Fruit fly (Drosophila melanogaster) whole organism, embryonic: ENCODE results near the gene MAGE.

Experiments
- Ada2b ChIP-seq: fragments of 200-800 bp; sonication (Bioruptor generic); IDR thresholded peaks from 2 replicates; pipeline ENCODE4 v1.3.6; 2022; ENCODE audit warnings: missing biosample characterization, missing genetic modification characterization
- Antp ChIP-seq: fragments of 200-800 bp; sonication (Bioruptor generic); optimal IDR thresholded peaks from 3 replicates; lab custom pipeline; 2016; ENCODE audit warnings: missing biosample characterization, missing genetic modification characterization
- Awh ChIP-seq: fragments of 200-800 bp; sonication (Bioruptor generic); IDR thresholded peaks from 2 replicates; pipeline ENCODE4, ENCODE4 v1.3.6; 2022; ENCODE audit warnings: missing biosample characterization, missing genetic modification characterization
- B-H1 ChIP-seq: fragments of 200-800 bp; sonication (Bioruptor generic); IDR thresholded peaks from 3 replicates; pipeline ENCODE4 v1.3.6; 2022; ENCODE audit warnings: missing biosample characterization, missing genetic modification characterization
- CG10267 ChIP-seq: fragments of 200-800 bp; sonication (Bioruptor generic); optimal IDR thresholded peaks from 2 replicates; lab custom pipeline; 2018; ENCODE audit warnings: missing biosample characterization, mild to moderate bottlenecking, missing genetic modification characterization, moderate library complexity
- CG11560 ChIP-seq: fragments of 200-800 bp; sonication (Bioruptor generic); IDR thresholded peaks from 3 replicates; pipeline ENCODE4 v1.3.6; 2022; ENCODE audit warnings: missing biosample characterization, missing genetic modification characterization
- CG12104 ChIP-seq: fragments of 200-800 bp; sonication (Bioruptor generic); optimal IDR thresholded peaks from 3 replicates; lab custom pipeline; 2016; ENCODE audit warnings: missing biosample characterization, missing genetic modification characterization
- CG14050 ChIP-seq: fragments of 200-800 bp; sonication (Bioruptor generic); IDR thresholded peaks from 3 replicates; pipeline ENCODE4 v1.3.6; 2022; ENCODE audit warnings: missing biosample characterization, missing genetic modification characterization
- CG14860 ChIP-seq: fragments of 200-800 bp; sonication (Bioruptor generic); IDR thresholded peaks from 3 replicates; pipeline ENCODE4 v1.3.6; 2022; ENCODE audit warnings: missing biosample characterization, missing genetic modification characterization; ENCODE audit not compliant: partially characterized antibody
- CG15073 ChIP-seq: fragments of 200-800 bp; sonication (Bioruptor generic); optimal IDR thresholded peaks from 2 replicates; lab custom pipeline; 2016; ENCODE audit warnings: missing biosample characterization, missing genetic modification characterization
- CG15479 ChIP-seq: fragments of 200-800 bp; sonication (Bioruptor generic); optimal IDR thresholded peaks from 3 replicates; lab custom pipeline; 2019; ENCODE audit warnings: missing biosample characterization, mild to moderate bottlenecking, missing genetic modification characterization, moderate library complexity
- CG16779 ChIP-seq: fragments of 200-800 bp; sonication (Bioruptor generic); IDR thresholded peaks from 2 replicates; pipeline ENCODE4 v1.3.6; 2022; ENCODE audit warnings: missing biosample characterization, missing genetic modification characterization
- CG16813 ChIP-seq: fragments of 200-800 bp; sonication (Bioruptor generic); IDR thresholded peaks from 3 replicates; pipeline ENCODE4 v1.3.6; 2022; ENCODE audit warnings: missing biosample characterization, missing genetic modification characterization; ENCODE audit not compliant: partially characterized antibody
- CG18262 ChIP-seq: fragments of 200-800 bp; optimal IDR thresholded peaks from 3 replicates; lab custom pipeline; 2019; ENCODE audit warnings: missing biosample characterization, mild to moderate bottlenecking, missing genetic modification characterization, moderate library complexity
- CG1832 ChIP-seq: fragments of 200-800 bp; sonication (Bioruptor generic); optimal IDR thresholded peaks from 2 replicates; lab custom pipeline; 2017; ENCODE audit warnings: missing biosample characterization, mild to moderate bottlenecking, missing genetic modification characterization, inconsistent platforms
- CG2202 ChIP-seq: fragments of 200-800 bp; sonication (Bioruptor generic); optimal IDR thresholded peaks from 2 replicates; lab custom pipeline; 2018; ENCODE audit warnings: missing biosample characterization, mild to moderate bottlenecking, missing genetic modification characterization
- CG3847 ChIP-seq: fragments of 200-800 bp; sonication (Bioruptor generic); IDR thresholded peaks from 2 replicates; pipeline ENCODE4 v1.3.6; 2022; ENCODE audit warnings: missing biosample characterization, missing genetic modification characterization
- CG4360 ChIP-seq: fragments of 200-800 bp; sonication (Bioruptor generic); IDR thresholded peaks from 2 replicates; pipeline ENCODE4 v1.3.6; 2022; ENCODE audit warnings: missing biosample characterization, missing genetic modification characterization
- CG4730 ChIP-seq: fragments of 200-800 bp; sonication (Bioruptor generic); IDR thresholded peaks from 2 replicates; pipeline ENCODE4 v1.3.6; 2022; ENCODE audit warnings: missing biosample characterization, missing genetic modification characterization
- CG7271 ChIP-seq: fragments of 200-800 bp; sonication (Bioruptor generic); optimal IDR thresholded peaks from 2 replicates; lab custom pipeline; 2018; ENCODE audit warnings: missing biosample characterization, mild to moderate bottlenecking, missing genetic modification characterization, moderate library complexity
- CG7372 ChIP-seq: fragments of 200-800 bp; sonication (Bioruptor generic); IDR thresholded peaks from 2 replicates; pipeline ENCODE4 v1.3.6; 2022; ENCODE audit warnings: missing biosample characterization, missing genetic modification characterization
- CG8089 ChIP-seq: fragments of 200-800 bp; sonication (Bioruptor generic); optimal IDR thresholded peaks from 3 replicates; lab custom pipeline; 2016; ENCODE audit warnings: missing biosample characterization, missing genetic modification characterization
- CG8765 ChIP-seq: fragments of 200-800 bp; sonication (Bioruptor generic); IDR thresholded peaks from 2 replicates; pipeline ENCODE4 v1.3.6; 2022; ENCODE audit warnings: missing biosample characterization, missing genetic modification characterization
- CG8924 ChIP-seq: fragments of 200-800 bp; optimal IDR thresholded peaks from 3 replicates; lab custom pipeline; 2019; ENCODE audit warnings: missing biosample characterization, mild to moderate bottlenecking, missing genetic modification characterization, moderate library complexity
- D ChIP-seq, 2 experiments: fragments of 200-800 bp in 1 of 2; fragments of >200 bp in 1 of 2; sonication (Bioruptor generic) in 1 of 2; optimal IDR thresholded peaks; 2 replicates in 1 of 2; 3 replicates in 1 of 2; lab custom pipeline; 2017; ENCODE audit warnings: mild to moderate bottlenecking in 1 of 2, missing biosample characterization in 1 of 2, missing genetic modification characterization in 1 of 2, missing genetic modification reagents in 1 of 2
- Eip74EF ChIP-seq, 2 experiments: fragments of 200-800 bp in 1 of 2; fragments of >200 bp in 1 of 2; sonication (Bioruptor generic) in 1 of 2; optimal IDR thresholded peaks; 2 replicates each; lab custom pipeline; 2017 to 2019; ENCODE audit warnings: missing biosample characterization in 2 of 2, missing genetic modification characterization in 2 of 2, mild to moderate bottlenecking in 1 of 2, moderate library complexity in 1 of 2
- Hr39 ChIP-seq: fragments of >200 bp; optimal IDR thresholded peaks from 2 replicates; lab custom pipeline; 2017
- Max ChIP-seq: fragments of 200-800 bp; sonication (Bioruptor generic); optimal IDR thresholded peaks from 2 replicates; lab custom pipeline; 2016; ENCODE audit warnings: missing biosample characterization, mild to moderate bottlenecking, missing genetic modification characterization
- Opbp ChIP-seq: fragments of 200-800 bp; sonication (Bioruptor generic); IDR thresholded peaks from 3 replicates; pipeline ENCODE4 v1.3.6; 2022; ENCODE audit warnings: missing biosample characterization, missing genetic modification characterization; ENCODE audit not compliant: partially characterized antibody
- PHDP ChIP-seq: fragments of 200-800 bp; sonication (Bioruptor generic); optimal IDR thresholded peaks from 3 replicates; lab custom pipeline; 2018; ENCODE audit warnings: missing biosample characterization, mild to moderate bottlenecking, missing genetic modification characterization, moderate library complexity
- Xbp1 ChIP-seq: fragments of 200-800 bp; sonication (Bioruptor generic); optimal IDR thresholded peaks from 3 replicates; lab custom pipeline; 2016; ENCODE audit warnings: missing biosample characterization, mild to moderate bottlenecking, missing genetic modification characterization
- ab ChIP-seq: fragments of 200-800 bp; sonication (Bioruptor generic); optimal IDR thresholded peaks from 2 replicates; lab custom pipeline; 2016; ENCODE audit warnings: missing biosample characterization, missing genetic modification characterization
- ase ChIP-seq: fragments of 200-800 bp; sonication (Bioruptor generic); IDR thresholded peaks from 3 replicates; pipeline ENCODE4 v1.3.6; 2022; ENCODE audit warnings: missing biosample characterization, missing genetic modification characterization
- bab2 ChIP-seq: fragments of 200-800 bp; sonication (Bioruptor generic); optimal IDR thresholded peaks from 2 replicates; lab custom pipeline; 2016; ENCODE audit warnings: missing biosample characterization, missing genetic modification characterization
- br ChIP-seq: fragments of >200 bp; optimal IDR thresholded peaks from 2 replicates; lab custom pipeline; 2017
- cad ChIP-seq: fragments of >200 bp; optimal IDR thresholded peaks from 2 replicates; lab custom pipeline; 2017; ENCODE audit warnings: missing biosample characterization, missing genetic modification characterization
- cg ChIP-seq: fragments of 200-800 bp; sonication (Bioruptor generic); optimal IDR thresholded peaks from 3 replicates; lab custom pipeline; 2019; ENCODE audit warnings: missing biosample characterization, mild to moderate bottlenecking, missing genetic modification characterization, moderate library complexity
- chinmo ChIP-seq: fragments of 200-800 bp; sonication (Bioruptor generic); IDR thresholded peaks from 4 replicates; pipeline ENCODE4 v1.3.6; 2022; ENCODE audit warnings: missing biosample characterization, missing genetic modification characterization; ENCODE audit not compliant: partially characterized antibody
- cwo ChIP-seq: fragments of 200-800 bp; sonication (Bioruptor generic); optimal IDR thresholded peaks from 3 replicates; lab custom pipeline; 2017; ENCODE audit warnings: missing biosample characterization, missing genetic modification characterization, mild to moderate bottlenecking, moderate library complexity, missing genetic modification reagents
- gcm ChIP-seq: fragments of 200-800 bp; sonication (Bioruptor generic); optimal IDR thresholded peaks from 2 replicates; lab custom pipeline; 2019; ENCODE audit warnings: missing biosample characterization, mild to moderate bottlenecking, missing genetic modification characterization, moderate library complexity
- jigr1 ChIP-seq: fragments of 200-800 bp; sonication (Bioruptor generic); IDR thresholded peaks from 3 replicates; pipeline ENCODE4 v1.3.6; 2022; ENCODE audit warnings: missing biosample characterization, missing genetic modification characterization
- nerfin-1 ChIP-seq: fragments of 200-800 bp; sonication (Bioruptor generic); optimal IDR thresholded peaks from 3 replicates; lab custom pipeline; 2019; ENCODE audit warnings: missing biosample characterization, mild to moderate bottlenecking, missing genetic modification characterization, moderate library complexity
- odd ChIP-seq: fragments of 200-800 bp; sonication (Bioruptor generic); optimal IDR thresholded peaks from 2 replicates; lab custom pipeline; 2017; ENCODE audit warnings: missing biosample characterization, mild to moderate bottlenecking, missing genetic modification characterization
- schlank ChIP-seq: fragments of 200-800 bp; sonication (Bioruptor generic); optimal IDR thresholded peaks from 2 replicates; lab custom pipeline; 2018; ENCODE audit warnings: missing biosample characterization, mild to moderate bottlenecking, missing genetic modification characterization
- seq ChIP-seq: fragments of 200-800 bp; sonication (Bioruptor generic); IDR thresholded peaks from 2 replicates; pipeline ENCODE4 v1.3.6; 2022; ENCODE audit warnings: missing biosample characterization, missing genetic modification characterization
- sna ChIP-seq: fragments of 200-800 bp; sonication (Bioruptor generic); IDR thresholded peaks from 2 replicates; pipeline ENCODE4 v1.3.6; 2022; ENCODE audit warnings: missing biosample characterization, missing genetic modification characterization; ENCODE audit not compliant: partially characterized antibody
- sqz ChIP-seq: fragments of 200-800 bp; sonication (Bioruptor generic); optimal IDR thresholded peaks from 3 replicates; lab custom pipeline; 2018; ENCODE audit warnings: missing biosample characterization, mild to moderate bottlenecking, missing genetic modification characterization
- tgo ChIP-seq: fragments of 200-800 bp; sonication (Bioruptor generic); IDR thresholded peaks from 3 replicates; pipeline ENCODE4 v1.3.6; 2022; ENCODE audit warnings: missing biosample characterization, missing genetic modification characterization
- tup ChIP-seq: fragments of 200-800 bp; sonication (Bioruptor generic); optimal IDR thresholded peaks from 2 replicates; lab custom pipeline; 2016; ENCODE audit warnings: missing biosample characterization, mild to moderate bottlenecking, missing genetic modification characterization, moderate library complexity
- wdn ChIP-seq: fragments of 200-800 bp; sonication (Bioruptor generic); IDR thresholded peaks from 2 replicates; pipeline ENCODE4 v1.3.6; 2022; ENCODE audit warnings: missing biosample characterization, missing genetic modification characterization
- yki ChIP-seq: fragments of >200 bp; optimal IDR thresholded peaks from 3 replicates; lab custom pipeline; 2018

Gene MAGE

dm6 chr3R:7109760-7110303, 45.1 kb downstream of the MAGE start (continued):
- no peak for TF ChIP-seq Awh (GFP tag; lab: Robert Waterston, UW)
- TF ChIP-seq bab2: no peak
- TF ChIP-seq Xbp1 (GFP tag; lab: Kevin White, UChicago): no peak
- TF ChIP-seq Eip74EF (GFP tag; optimal IDR thresholded peaks at IDR 0.05; lab: Kevin White, UChicago): no peak
- TF ChIP-seq wdn (GFP tag; lab: Robert Waterston, UW): no peak
- no peak for TF ChIP-seq CG18262 (tag; lab: Kevin White, UChicago)
- no peak for TF ChIP-seq CG10267 (tag; lab: Kevin White, UChicago)
- TF ChIP-seq Ada2b (GFP tag; lab: Robert Waterston, UW): no peak
- TF ChIP-seq sna (GFP tag; lab: Robert Waterston, UW): peak; percentile 30; the same call in 1 of the 2 replicates
- no peak for TF ChIP-seq CG2202
- no peak for TF ChIP-seq CG11560
- TF ChIP-seq CG8089 (GFP tag; lab: Kevin White, UChicago): no peak
- no peak for TF ChIP-seq ab
- no peak for TF ChIP-seq jigr1 (GFP tag; lab: Robert Waterston, UW)
- TF ChIP-seq ase (GFP tag; lab: Robert Waterston, UW): no peak
- TF ChIP-seq CG15073 (GFP tag; lab: Kevin White, UChicago): no peak
- TF ChIP-seq CG15479 (GFP tag; lab: Kevin White, UChicago): peak; percentile 95
- TF ChIP-seq CG16779 (GFP tag; lab: Robert Waterston, UW): no peak
- no peak for TF ChIP-seq CG12104 (GFP tag; lab: Kevin White, UChicago)
- TF ChIP-seq odd: no peak
- TF ChIP-seq cad: peak; percentile 68
- no peak for TF ChIP-seq PHDP (tag; lab: Kevin White, UChicago)
- peak; percentile 72 for TF ChIP-seq D (optimal IDR thresholded peaks at IDR 0.05; lab: Kevin White, UChicago)
- no peak for TF ChIP-seq D (GFP tag; optimal IDR thresholded peaks at IDR 0.05; lab: Kevin White, UChicago)
- TF ChIP-seq sqz (GFP tag; lab: Kevin White, UChicago): peak; percentile 25
- TF ChIP-seq CG4360 (GFP tag; lab: Robert Waterston, UW): peak; percentile 96
- no peak for TF ChIP-seq CG8765 (GFP tag; lab: Robert Waterston, UW)
- TF ChIP-seq CG1832 (GFP tag; lab: Kevin White, UChicago): peak; percentile 49
- TF ChIP-seq gcm: peak; percentile 54
- peak; percentile 78; the same call in 1 of the 4 replicates for TF ChIP-seq chinmo (GFP tag; lab: Robert Waterston, UW)
- TF ChIP-seq Antp (GFP tag; lab: Kevin White, UChicago): no peak
- TF ChIP-seq tgo (GFP tag; lab: Robert Waterston, UW): no peak
- TF ChIP-seq CG14860 (GFP tag; lab: Robert Waterston, UW): no peak
- TF ChIP-seq nerfin-1: peak; percentile 22
- no peak for TF ChIP-seq CG16813
- no peak for TF ChIP-seq cwo
- TF ChIP-seq yki (lab: Kevin White, UChicago): peak; percentile 71
- no peak for TF ChIP-seq Opbp (GFP tag; lab: Robert Waterston, UW)
- no peak for TF ChIP-seq schlank (tag; lab: Kevin White, UChicago)
- TF ChIP-seq seq: 0 out of 2 replicates have a peak, but pooled peaks have one; percentile 12
- no peak for TF ChIP-seq CG14050
- TF ChIP-seq CG4730: no peak
- TF ChIP-seq CG3847 (GFP tag; lab: Robert Waterston, UW): no peak
- no peak for TF ChIP-seq br
- TF ChIP-seq tup: no peak
- TF ChIP-seq CG7271 (tag; lab: Kevin White, UChicago): no peak
- no peak for TF ChIP-seq Hr39
- no peak for TF ChIP-seq Max
- no peak for TF ChIP-seq CG7372 (GFP tag; lab: Robert Waterston, UW)
- TF ChIP-seq cg: peak; percentile 83
- TF ChIP-seq CG8924 (tag; lab: Kevin White, UChicago): peak; percentile 14
- no peak for TF ChIP-seq B-H1 (GFP tag; lab: Robert Waterston, UW)
